Fruit fly (Drosophila melanogaster): Measurements from ENCODE around the gene CG12011.
A peak's percentile ranks its signal among the peaks of the same experiment; 100 is the strongest.

Gene CG12011

DNA sequence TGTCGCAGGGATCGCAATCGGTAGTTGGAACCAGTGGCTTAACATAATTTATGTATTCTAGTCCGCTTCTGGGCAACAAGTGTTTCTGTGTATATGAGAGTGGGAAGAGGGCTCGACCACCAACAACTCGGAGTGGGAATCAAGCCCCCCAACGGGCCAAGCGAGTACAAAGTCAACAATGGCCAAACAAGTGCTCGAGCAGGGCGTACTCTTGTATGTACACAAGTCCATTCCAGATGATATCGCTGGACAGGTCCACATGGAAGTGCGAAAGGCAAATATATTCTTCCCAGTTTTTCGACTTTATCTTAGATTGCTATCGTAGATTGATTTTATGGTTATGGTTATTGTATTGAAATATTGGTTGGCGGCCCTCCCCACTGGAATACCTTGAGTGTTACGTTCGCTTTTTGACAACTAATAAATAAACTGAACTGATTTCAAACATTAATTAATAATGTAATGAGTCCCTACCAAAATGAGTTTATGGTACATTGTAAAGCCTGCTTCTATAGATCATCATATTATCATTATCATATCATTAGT is 48.2 kb downstream of the CG12011 start (continued):
- TF ChIP-seq CG2202 (tag; optimal IDR thresholded peaks at IDR 0.05), result peak; percentile 51
- TF ChIP-seq NC2α (GFP tag; optimal IDR thresholded peaks at IDR 0.05), result no peak
- TF ChIP-seq CG18599 (GFP tag; optimal IDR thresholded peaks at IDR 0.05), result peak; percentile 42
- no peak for TF ChIP-seq vnd (GFP tag; IDR thresholded peaks at IDR 0.05; ENCODE audit: partially characterized antibody)
- peak; percentile 58 for TF ChIP-seq Med (GFP tag)
- peak; percentile 40 for TF ChIP-seq BtbVII (GFP tag; optimal IDR thresholded peaks at IDR 0.05)
- peak; percentile 8 for TF ChIP-seq CG7987 (GFP tag; optimal IDR thresholded peaks at IDR 0.05)
- peak; percentile 17; the same call in 1 of the 3 replicates for TF ChIP-seq sr (GFP tag; IDR thresholded peaks at IDR 0.05)
- no peak for TF ChIP-seq Sry-δ (GFP tag; optimal IDR thresholded peaks at IDR 0.05)
- peak; percentile 10 for TF ChIP-seq CG15696 (tag; optimal IDR thresholded peaks at IDR 0.05)
- TF ChIP-seq exex (tag; optimal IDR thresholded peaks at IDR 0.05), result no peak
- no peak for TF ChIP-seq bbx (GFP tag; IDR thresholded peaks at IDR 0.05; ENCODE audit: partially characterized antibody)
- peak; percentile 21 for TF ChIP-seq CG3281 (GFP tag; optimal IDR thresholded peaks at IDR 0.05)
- no peak for TF ChIP-seq stwl (tag; optimal IDR thresholded peaks at IDR 0.05)
- TF ChIP-seq CG2875 (GFP tag; optimal IDR thresholded peaks at IDR 0.05), result peak; percentile 8
- no peak for TF ChIP-seq sc (optimal IDR thresholded peaks at IDR 0.05)
- peak; percentile 15 for TF ChIP-seq sc (GFP tag; optimal IDR thresholded peaks at IDR 0.05)
- TF ChIP-seq CG12071 (GFP tag; optimal IDR thresholded peaks at IDR 0.05), result peak; percentile 29
- TF ChIP-seq gem (tag; optimal IDR thresholded peaks at IDR 0.05), result peak; percentile 3
- peak; percentile 2 for TF ChIP-seq CG6765 (GFP tag; optimal IDR thresholded peaks at IDR 0.05)
- TF ChIP-seq lab (GFP tag; optimal IDR thresholded peaks at IDR 0.05), result peak; percentile 62

DNA sequence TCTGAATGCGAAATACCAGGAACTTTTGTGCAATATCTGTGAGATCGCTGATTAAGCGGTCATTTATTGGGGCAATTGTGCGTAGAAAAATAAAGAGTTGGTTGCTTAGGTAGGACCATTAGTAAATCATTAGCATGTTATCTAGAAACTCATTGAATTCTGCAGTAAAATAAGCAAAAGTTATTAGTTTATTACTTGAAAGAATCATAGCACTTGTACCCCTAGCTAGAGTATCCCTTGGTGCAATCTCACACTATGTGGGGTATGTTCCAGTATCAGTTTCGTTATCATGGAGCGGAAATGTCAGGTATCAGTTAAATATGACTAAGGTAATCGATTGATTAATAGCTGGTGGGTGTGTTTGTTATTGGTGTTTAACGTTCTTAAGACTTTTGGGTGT is 51.0 kb downstream of the CG12011 start:
- TF ChIP-seq br (optimal IDR thresholded peaks at IDR 0.05) (no peak), peb (GFP tag; IDR thresholded peaks at IDR 0.05) (no peak), CG6854 (GFP tag; optimal IDR thresholded peaks at IDR 0.05) (no peak), disco-r (GFP tag; optimal IDR thresholded peaks at IDR 0.05) (no peak), chm (GFP tag; IDR thresholded peaks at IDR 0.05) (no peak), Sox100B (GFP tag; optimal IDR thresholded peaks at IDR 0.05) (no peak), Atf6 (GFP tag; IDR thresholded peaks at IDR 0.05) (no peak), CG34376 (GFP tag; optimal IDR thresholded peaks at IDR 0.05) (peak; percentile 42), GATAe (GFP tag; conservative IDR thresholded peaks at IDR 0.05) (peak; percentile 46; the same call in 1 of the 2 replicates), CG14050 (GFP tag; IDR thresholded peaks at IDR 0.05) (no peak), ap (GFP tag; IDR thresholded peaks at IDR 0.05) (no peak), inv (GFP tag; IDR thresholded peaks at IDR 0.05; ENCODE audit: partially characterized antibody) (no peak), gt (GFP tag; IDR thresholded peaks at IDR 0.05) (no peak), sisA (GFP tag; IDR thresholded peaks at IDR 0.05) (no peak), zf30C (GFP tag; optimal IDR thresholded peaks at IDR 0.05) (no peak), zfh2 (GFP tag; optimal IDR thresholded peaks at IDR 0.05) (no peak), exex (tag; optimal IDR thresholded peaks at IDR 0.05) (peak; percentile 89), grn (GFP tag; optimal IDR thresholded peaks at IDR 0.05) (peak; percentile 81), abd-A (tag; optimal IDR thresholded peaks at IDR 0.05) (no peak), lab (GFP tag; optimal IDR thresholded peaks at IDR 0.05) (peak; percentile 58), HHEX (GFP tag; optimal IDR thresholded peaks at IDR 0.05) (no peak), Ets97D (GFP tag; optimal IDR thresholded peaks at IDR 0.05) (no peak), so (GFP tag; IDR thresholded peaks at IDR 0.05) (no peak), bigmax (GFP tag; optimal IDR thresholded peaks at IDR 0.05) (no peak), Drgx (GFP tag; IDR thresholded peaks at IDR 0.05) (no peak), MBD-R2 (GFP tag; IDR thresholded peaks at IDR 0.05) (no peak), Gug (GFP tag; IDR thresholded peaks at IDR 0.05) (no peak), CG2678 (tag; optimal IDR thresholded peaks at IDR 0.05) (peak; percentile 26), CG17361 (GFP tag; IDR thresholded peaks at IDR 0.05) (no peak), mirr (GFP tag; optimal IDR thresholded peaks at IDR 0.05) (peak; percentile 34), trh (GFP tag; optimal IDR thresholded peaks at IDR 0.05) (no peak), sd (tag; optimal IDR thresholded peaks at IDR 0.05) (peak; percentile 21)
